Worm (Caenorhabditis elegans) whole organism, young adult: ENCODE data around the gene cox-6A.

Experiments
- cebp-1 ChIP-seq, 2 experiments: fragments of 200-800 bp in 1 of 2; sonication (Bioruptor generic) in 1 of 2; sonication (generic microtip) in 1 of 2; IDR thresholded peaks in 1 of 2; optimal IDR thresholded peaks in 1 of 2; 2 replicates each; pipeline versions ENCODE4 v1.3.6 to Lab custom; 2017 to 2022; ENCODE audit warnings: missing compliant biosample characterization in 2 of 2, missing genetic modification characterization in 2 of 2, mild to moderate bottlenecking in 1 of 2, missing genetic modification reagents in 1 of 2, moderate library complexity in 1 of 2
- egl-18 ChIP-seq: fragments of 200-800 bp; sonication (Bioruptor generic); IDR thresholded peaks from 2 replicates; pipeline ENCODE4 v1.3.6; 2022; ENCODE audit warnings: missing genetic modification reagents, missing genetic modification characterization, missing compliant biosample characterization
- him-1 ChIP-seq: sonication (generic microtip); optimal IDR thresholded peaks from 2 replicates; lab custom pipeline; 2016; ENCODE audit warnings: missing genotype, missing genetic modification reagents, missing genetic modification characterization, missing compliant biosample characterization
- madf-6 ChIP-seq: fragments of 200-800 bp; sonication (Bioruptor generic); IDR thresholded peaks from 2 replicates; pipeline ENCODE4 v1.3.6; 2022; ENCODE audit warnings: missing genetic modification reagents, missing genetic modification characterization, missing compliant biosample characterization
- rcor-1 ChIP-seq: fragments of 200-800 bp; sonication (Bioruptor generic); IDR thresholded peaks from 2 replicates; pipeline ENCODE4 v1.3.6; 2022; ENCODE audit warnings: missing genetic modification reagents, missing genetic modification characterization, missing compliant biosample characterization

ce11 chrIII:5044709-5045108, 36.8 kb upstream of the cox-6A start, which contains the start of gene C45G9.14:
- TF ChIP-seq him-1 (no peak), egl-18 (GFP tag; lab: Robert Waterston, UW) (no peak), madf-6 (GFP tag; lab: Robert Waterston, UW) (no peak), rcor-1 (GFP tag; lab: Robert Waterston, UW) (no peak), cebp-1 (GFP tag; IDR thresholded peaks at IDR 0.05; lab: Robert Waterston, UW) (no peak), cebp-1 (tag; optimal IDR thresholded peaks at IDR 0.05; lab: Kevin White, UChicago) (no peak)
